Fruit fly (Drosophila melanogaster) whole organism, embryonic: ENCODE results near the gene Bx42.

Source experiments
- Atf3 ChIP-seq: fragments of 200-800 bp; sonication (Bioruptor generic); optimal IDR thresholded peaks from 3 replicates; lab custom pipeline; 2016; ENCODE audit warnings: missing biosample characterization, missing genetic modification characterization
- B-H2 ChIP-seq: fragments of 200-800 bp; sonication (Bioruptor generic); optimal IDR thresholded peaks from 2 replicates; lab custom pipeline; 2018; ENCODE audit warnings: missing biosample characterization, mild to moderate bottlenecking, missing genetic modification characterization
- BtbVII ChIP-seq: fragments of 200-800 bp; sonication (Bioruptor generic); optimal IDR thresholded peaks from 3 replicates; lab custom pipeline; 2017; ENCODE audit warnings: missing biosample characterization, mild to moderate bottlenecking, missing genetic modification characterization
- CG10209 ChIP-seq: fragments of 200-800 bp; sonication (Bioruptor generic); optimal IDR thresholded peaks from 3 replicates; lab custom pipeline; 2017; ENCODE audit warnings: missing biosample characterization, mild to moderate bottlenecking, missing genetic modification characterization, missing genetic modification reagents
- CG10267 ChIP-seq: fragments of 200-800 bp; sonication (Bioruptor generic); optimal IDR thresholded peaks from 2 replicates; lab custom pipeline; 2018; ENCODE audit warnings: missing biosample characterization, mild to moderate bottlenecking, missing genetic modification characterization, moderate library complexity
- CG10654 ChIP-seq: fragments of 200-800 bp; sonication (Bioruptor generic); optimal IDR thresholded peaks from 2 replicates; lab custom pipeline; 2016; ENCODE audit warnings: missing biosample characterization, missing genetic modification characterization
- CG12104 ChIP-seq: fragments of 200-800 bp; sonication (Bioruptor generic); optimal IDR thresholded peaks from 3 replicates; lab custom pipeline; 2016; ENCODE audit warnings: missing biosample characterization, missing genetic modification characterization
- CG13296 ChIP-seq: fragments of 200-800 bp; sonication (Bioruptor generic); optimal IDR thresholded peaks from 3 replicates; lab custom pipeline; 2018; ENCODE audit warnings: missing biosample characterization, mild to moderate bottlenecking, missing genetic modification characterization
- CG14860 ChIP-seq: fragments of 200-800 bp; sonication (Bioruptor generic); IDR thresholded peaks from 3 replicates; pipeline ENCODE4 v1.3.6; 2022; ENCODE audit warnings: missing biosample characterization, missing genetic modification characterization; ENCODE audit not compliant: partially characterized antibody
- CG15269 ChIP-seq: fragments of 200-800 bp; sonication (Bioruptor generic); optimal IDR thresholded peaks from 2 replicates; lab custom pipeline; 2018; ENCODE audit warnings: missing biosample characterization, mild to moderate bottlenecking, missing genetic modification characterization, moderate library complexity
- CG16779 ChIP-seq: fragments of 200-800 bp; sonication (Bioruptor generic); IDR thresholded peaks from 2 replicates; pipeline ENCODE4 v1.3.6; 2022; ENCODE audit warnings: missing biosample characterization, missing genetic modification characterization
- CG16813 ChIP-seq: fragments of 200-800 bp; sonication (Bioruptor generic); IDR thresholded peaks from 3 replicates; pipeline ENCODE4 v1.3.6; 2022; ENCODE audit warnings: missing biosample characterization, missing genetic modification characterization; ENCODE audit not compliant: partially characterized antibody
- CG17328 ChIP-seq: fragments of 200-800 bp; sonication (Bioruptor generic); IDR thresholded peaks from 2 replicates; pipeline ENCODE4 v1.3.6; 2022; ENCODE audit warnings: missing biosample characterization, missing genetic modification characterization
- CG17802 ChIP-seq: fragments of 200-800 bp; sonication (Bioruptor generic); optimal IDR thresholded peaks from 2 replicates; lab custom pipeline; 2018; ENCODE audit warnings: missing biosample characterization, mild to moderate bottlenecking, missing genetic modification characterization, moderate library complexity
- CG42726 ChIP-seq: fragments of 200-800 bp; sonication (Bioruptor generic); IDR thresholded peaks from 2 replicates; pipeline ENCODE4 v1.3.6; 2022; ENCODE audit warnings: missing biosample characterization, missing genetic modification characterization; ENCODE audit not compliant: partially characterized antibody
- CG4360 ChIP-seq: fragments of 200-800 bp; sonication (Bioruptor generic); IDR thresholded peaks from 2 replicates; pipeline ENCODE4 v1.3.6; 2022; ENCODE audit warnings: missing biosample characterization, missing genetic modification characterization
- CG4617 ChIP-seq: fragments of 200-800 bp; sonication (Bioruptor generic); optimal IDR thresholded peaks from 3 replicates; lab custom pipeline; 2016; ENCODE audit warnings: missing biosample characterization, missing genetic modification characterization, borderline replicate concordance
- CG4730 ChIP-seq: fragments of 200-800 bp; sonication (Bioruptor generic); IDR thresholded peaks from 2 replicates; pipeline ENCODE4 v1.3.6; 2022; ENCODE audit warnings: missing biosample characterization, missing genetic modification characterization
- CG9215 ChIP-seq: fragments of 200-800 bp; sonication (Bioruptor generic); IDR thresholded peaks from 2 replicates; pipeline ENCODE4 v1.3.6; 2022; ENCODE audit warnings: missing biosample characterization, missing genetic modification characterization
- CG9876 ChIP-seq: fragments of 200-800 bp; sonication (Bioruptor generic); optimal IDR thresholded peaks from 2 replicates; lab custom pipeline; 2016; ENCODE audit warnings: missing biosample characterization, missing genetic modification characterization
- Dll ChIP-seq: fragments of 200-800 bp; sonication (Bioruptor generic); IDR thresholded peaks from 4 replicates; pipeline ENCODE4 v1.3.6; 2022; ENCODE audit warnings: missing biosample characterization, missing genetic modification characterization; ENCODE audit not compliant: partially characterized antibody
- Elba2 ChIP-seq: fragments of 200-800 bp; sonication (Bioruptor generic); optimal IDR thresholded peaks from 3 replicates; lab custom pipeline; 2016; ENCODE audit warnings: missing biosample characterization, missing genetic modification characterization
- Fer3 ChIP-seq: fragments of 200-800 bp; sonication (Bioruptor generic); optimal IDR thresholded peaks from 2 replicates; lab custom pipeline; 2018; ENCODE audit warnings: missing biosample characterization, mild to moderate bottlenecking, missing genetic modification characterization, moderate library complexity
- H15 ChIP-seq: fragments of 200-800 bp; sonication (Bioruptor generic); IDR thresholded peaks from 3 replicates; pipeline ENCODE4 v1.3.6; 2022; ENCODE audit warnings: missing biosample characterization, missing genetic modification characterization
- NK7.1 ChIP-seq: fragments of 200-800 bp; sonication (Bioruptor generic); optimal IDR thresholded peaks from 3 replicates; lab custom pipeline; 2016; ENCODE audit warnings: missing biosample characterization, missing genetic modification characterization
- ac ChIP-seq: fragments of 200-800 bp; sonication (Bioruptor generic); optimal IDR thresholded peaks from 3 replicates; lab custom pipeline; 2017; ENCODE audit warnings: missing biosample characterization, mild to moderate bottlenecking, missing genetic modification characterization
- bcd ChIP-seq: fragments of 200-800 bp; sonication (Bioruptor generic); optimal IDR thresholded peaks from 2 replicates; lab custom pipeline; 2017; ENCODE audit warnings: missing biosample characterization, mild to moderate bottlenecking, missing genetic modification characterization
- cato ChIP-seq: fragments of 200-800 bp; sonication (Bioruptor generic); optimal IDR thresholded peaks from 2 replicates; lab custom pipeline; 2016; ENCODE audit warnings: missing biosample characterization, missing genetic modification characterization, borderline replicate concordance
- ci ChIP-seq: fragments of 200-800 bp; sonication (Bioruptor generic); IDR thresholded peaks from 3 replicates; pipeline ENCODE4 v1.3.6; 2022; ENCODE audit warnings: missing biosample characterization, missing genetic modification characterization
- cwo ChIP-seq: fragments of 200-800 bp; sonication (Bioruptor generic); optimal IDR thresholded peaks from 3 replicates; lab custom pipeline; 2017; ENCODE audit warnings: missing biosample characterization, missing genetic modification characterization, mild to moderate bottlenecking, moderate library complexity, missing genetic modification reagents
- da ChIP-seq: fragments of 200-800 bp; sonication (Bioruptor generic); optimal IDR thresholded peaks from 2 replicates; lab custom pipeline; 2016; ENCODE audit warnings: missing biosample characterization, missing genetic modification characterization
- dmrt11E ChIP-seq: fragments of 200-800 bp; sonication (Bioruptor generic); optimal IDR thresholded peaks from 3 replicates; lab custom pipeline; 2018; ENCODE audit warnings: missing biosample characterization, mild to moderate bottlenecking, missing genetic modification characterization, moderate library complexity
- grau ChIP-seq: fragments of 200-800 bp; optimal IDR thresholded peaks from 3 replicates; lab custom pipeline; 2019; ENCODE audit warnings: missing biosample characterization, mild to moderate bottlenecking, missing genetic modification characterization, moderate library complexity
- gro ChIP-seq: fragments of 200-800 bp; sonication (Bioruptor generic); optimal IDR thresholded peaks from 2 replicates; lab custom pipeline; 2016; ENCODE audit warnings: missing biosample characterization, missing genetic modification characterization
- gsb ChIP-seq: fragments of 200-800 bp; sonication (Bioruptor generic); IDR thresholded peaks from 2 replicates; pipeline ENCODE4 v1.3.6; 2022; ENCODE audit warnings: missing biosample characterization, missing genetic modification characterization
- knrl ChIP-seq: fragments of 200-800 bp; sonication (Bioruptor generic); IDR thresholded peaks from 3 replicates; pipeline ENCODE4 v1.3.6; 2022; ENCODE audit warnings: missing biosample characterization, missing genetic modification characterization; ENCODE audit not compliant: partially characterized antibody
- maf-S ChIP-seq: fragments of 200-800 bp; sonication (Bioruptor generic); optimal IDR thresholded peaks from 2 replicates; lab custom pipeline; 2016; ENCODE audit warnings: missing biosample characterization, missing genetic modification characterization
- nerfin-2 ChIP-seq: fragments of 200-800 bp; sonication (Bioruptor generic); IDR thresholded peaks from 2 replicates; pipeline ENCODE4 v1.3.6; 2022; ENCODE audit warnings: missing biosample characterization, missing genetic modification characterization; ENCODE audit not compliant: partially characterized antibody
- nmo ChIP-seq: fragments of 200-800 bp; sonication (Bioruptor generic); optimal IDR thresholded peaks from 2 replicates; lab custom pipeline; 2018; ENCODE audit warnings: missing biosample characterization, mild to moderate bottlenecking, missing genetic modification characterization, moderate library complexity
- pnt ChIP-seq: fragments of 200-800 bp; sonication (Bioruptor generic); optimal IDR thresholded peaks from 3 replicates; lab custom pipeline; 2016; ENCODE audit warnings: missing biosample characterization, missing genetic modification characterization
- row ChIP-seq: fragments of 200-800 bp; sonication (Bioruptor generic); IDR thresholded peaks from 3 replicates; pipeline ENCODE4 v1.3.6; 2022; ENCODE audit warnings: missing biosample characterization, missing genetic modification characterization
- sim ChIP-seq: fragments of 200-800 bp; sonication (Bioruptor generic); IDR thresholded peaks from 2 replicates; pipeline ENCODE4 v1.3.6; 2022; ENCODE audit warnings: missing biosample characterization, missing genetic modification characterization
- sna ChIP-seq: fragments of 200-800 bp; sonication (Bioruptor generic); IDR thresholded peaks from 2 replicates; pipeline ENCODE4 v1.3.6; 2022; ENCODE audit warnings: missing biosample characterization, missing genetic modification characterization; ENCODE audit not compliant: partially characterized antibody
- sqz ChIP-seq: fragments of 200-800 bp; sonication (Bioruptor generic); optimal IDR thresholded peaks from 3 replicates; lab custom pipeline; 2018; ENCODE audit warnings: missing biosample characterization, mild to moderate bottlenecking, missing genetic modification characterization
- ssp ChIP-seq: fragments of 200-800 bp; sonication (Bioruptor generic); IDR thresholded peaks from 2 replicates; pipeline ENCODE4 v1.3.6; 2022; ENCODE audit warnings: missing biosample characterization, missing genetic modification characterization
- tna ChIP-seq: fragments of 200-800 bp; sonication (Bioruptor generic); IDR thresholded peaks from 2 replicates; pipeline ENCODE4 v1.3.6; 2022; ENCODE audit warnings: missing biosample characterization, missing genetic modification characterization; ENCODE audit not compliant: partially characterized antibody
- trem ChIP-seq: fragments of 200-800 bp; optimal IDR thresholded peaks from 3 replicates; lab custom pipeline; 2019; ENCODE audit warnings: missing biosample characterization, mild to moderate bottlenecking, missing genetic modification characterization, moderate library complexity
- unc-4 ChIP-seq: fragments of 200-800 bp; sonication (Bioruptor generic); IDR thresholded peaks from 2 replicates; pipeline ENCODE4 v1.3.6; 2022; ENCODE audit warnings: missing biosample characterization, missing genetic modification characterization; ENCODE audit not compliant: partially characterized antibody
- wor ChIP-seq: fragments of 200-800 bp; sonication (Bioruptor generic); IDR thresholded peaks from 2 replicates; pipeline ENCODE4 v1.3.6; 2022; ENCODE audit warnings: missing biosample characterization, missing genetic modification characterization

Gene Bx42

DNA sequence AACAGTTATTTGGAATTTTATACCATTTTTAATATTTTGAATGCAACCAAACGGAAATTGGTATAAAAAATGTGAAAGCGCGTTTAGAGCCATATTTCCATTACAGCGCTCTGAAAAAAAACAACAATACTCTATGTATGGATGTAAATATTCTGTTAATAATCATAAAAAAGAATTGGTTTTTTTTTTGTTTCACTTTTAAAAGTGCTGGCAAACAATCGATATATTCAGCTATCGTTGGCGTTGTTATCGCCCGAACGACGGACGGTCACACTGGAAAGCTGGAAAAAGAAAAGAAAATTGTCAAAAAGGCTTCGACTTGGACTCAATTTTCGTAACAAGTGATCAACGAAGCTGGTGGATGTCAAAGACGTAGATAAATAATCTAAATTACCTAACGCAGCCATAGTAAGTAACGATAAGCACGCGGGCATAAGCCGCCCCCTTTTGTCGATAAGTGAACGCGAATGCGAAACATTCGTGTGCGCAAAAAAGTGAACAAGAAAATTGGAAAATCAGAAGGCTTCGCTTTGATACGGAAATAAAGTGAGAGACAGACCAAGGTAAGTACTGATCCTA, 35.9 kb upstream of the Bx42 start, which contains the start of gene CG7065 (continued):
- TF ChIP-seq BtbVII (GFP tag; lab: Kevin White, UChicago) (no peak), CG4617 (GFP tag; lab: Kevin White, UChicago) (peak; percentile 73), ac (GFP tag; lab: Kevin White, UChicago) (no peak), nerfin-2 (GFP tag; lab: Robert Waterston, UW) (0 out of 2 replicates have a peak, but pooled peaks have one; percentile 38), CG16779 (GFP tag; lab: Robert Waterston, UW) (no peak), cato (no peak), NK7.1 (GFP tag; lab: Kevin White, UChicago) (no peak), gsb (GFP tag; lab: Robert Waterston, UW) (no peak), Atf3 (GFP tag; lab: Kevin White, UChicago) (no peak), bcd (GFP tag; lab: Kevin White, UChicago) (no peak), knrl (GFP tag; lab: Robert Waterston, UW) (peak; percentile 56; the same call in 2 of the 3 replicates), gro (GFP tag; lab: Kevin White, UChicago) (no peak), CG4360 (GFP tag; lab: Robert Waterston, UW) (no peak), grau (tag; lab: Kevin White, UChicago) (no peak), CG16813 (peak; percentile 69), pnt (GFP tag; lab: Kevin White, UChicago) (no peak), CG14860 (GFP tag; lab: Robert Waterston, UW) (0 out of 3 replicates have a peak, but pooled peaks have one; percentile 36), trem (tag; lab: Kevin White, UChicago) (peak; percentile 37), CG42726 (GFP tag; lab: Robert Waterston, UW) (peak; percentile 59; the same call in 1 of the 2 replicates), B-H2 (GFP tag; lab: Kevin White, UChicago) (no peak), ci (GFP tag; lab: Robert Waterston, UW) (no peak), cwo (GFP tag; lab: Kevin White, UChicago) (no peak), CG10654 (GFP tag; lab: Kevin White, UChicago) (no peak), dmrt11E (tag; lab: Kevin White, UChicago) (no peak), CG15269 (tag; lab: Kevin White, UChicago) (no peak), CG17328 (GFP tag; lab: Robert Waterston, UW) (no peak), CG10209 (GFP tag; lab: Kevin White, UChicago) (no peak), ssp (peak; percentile 57), Fer3 (tag; lab: Kevin White, UChicago) (no peak), maf-S (GFP tag; lab: Kevin White, UChicago) (no peak), wor (GFP tag; lab: Robert Waterston, UW) (no peak), sqz (GFP tag; lab: Kevin White, UChicago) (peak; percentile 69), CG10267 (peak; percentile 10), CG13296 (GFP tag; lab: Kevin White, UChicago) (no peak), CG9876 (GFP tag; lab: Kevin White, UChicago) (no peak), sna (GFP tag; lab: Robert Waterston, UW) (peak; percentile 38; the same call in 1 of the 2 replicates), Elba2 (GFP tag; lab: Kevin White, UChicago) (no peak), CG4730 (GFP tag; lab: Robert Waterston, UW) (no peak), CG17802 (tag; lab: Kevin White, UChicago) (peak; percentile 2), unc-4 (GFP tag; lab: Robert Waterston, UW) (peak; percentile 66), da (no peak), nmo (peak; percentile 9), row (GFP tag; lab: Robert Waterston, UW) (peak; percentile 65), CG9215 (GFP tag; lab: Robert Waterston, UW) (no peak), tna (no peak), CG12104 (GFP tag; lab: Kevin White, UChicago) (no peak), H15 (GFP tag; lab: Robert Waterston, UW) (no peak), sim (no peak), Dll (peak; percentile 68)
